Fruit fly (Drosophila melanogaster) whole organism, prepupa: Measurements from ENCODE around the gene CG14277.

Source experiments
- Blimp-1 ChIP-seq: fragments of 200-800 bp; sonication (Bioruptor generic); optimal IDR thresholded peaks from 3 replicates; lab custom pipeline; 2017; ENCODE audit warnings: missing biosample characterization, missing genetic modification characterization, mild to moderate bottlenecking, moderate library complexity, missing genetic modification reagents
- CG10669 ChIP-seq: fragments of 200-800 bp; sonication (Bioruptor generic); optimal IDR thresholded peaks from 3 replicates; lab custom pipeline; 2018; ENCODE audit warnings: missing biosample characterization, mild to moderate bottlenecking, missing genetic modification characterization, moderate library complexity
- CG11294 ChIP-seq: fragments of 200-800 bp; sonication (Bioruptor generic); IDR thresholded peaks from 2 replicates; pipeline ENCODE4 v1.3.6; 2022; ENCODE audit warnings: missing biosample characterization, missing genetic modification characterization
- CG15336 ChIP-seq: fragments of 200-800 bp; sonication (Bioruptor generic); IDR thresholded peaks from 2 replicates; pipeline ENCODE4 v1.3.6; 2022; ENCODE audit warnings: missing biosample characterization, missing genetic modification characterization
- CG1621 ChIP-seq: fragments of 200-800 bp; sonication (Bioruptor generic); optimal IDR thresholded peaks from 3 replicates; lab custom pipeline; 2018; ENCODE audit warnings: missing biosample characterization, mild to moderate bottlenecking, missing genetic modification characterization
- CG16779 ChIP-seq: fragments of 200-800 bp; sonication (Bioruptor generic); optimal IDR thresholded peaks from 3 replicates; lab custom pipeline; 2017; ENCODE audit warnings: missing biosample characterization, mild to moderate bottlenecking, missing genetic modification characterization
- CG3032 ChIP-seq: fragments of 200-800 bp; optimal IDR thresholded peaks from 2 replicates; lab custom pipeline; 2019; ENCODE audit warnings: missing biosample characterization, mild to moderate bottlenecking, missing genetic modification characterization, moderate library complexity
- CG31627 ChIP-seq: fragments of 200-800 bp; sonication (Bioruptor generic); optimal IDR thresholded peaks from 3 replicates; lab custom pipeline; 2016; ENCODE audit warnings: missing biosample characterization, missing genetic modification characterization
- CG32006 ChIP-seq: fragments of 200-800 bp; sonication (Bioruptor generic); optimal IDR thresholded peaks from 3 replicates; lab custom pipeline; 2017; ENCODE audit warnings: missing biosample characterization, mild to moderate bottlenecking, missing genetic modification characterization
- CG34406 ChIP-seq: fragments of 200-800 bp; sonication (Bioruptor generic); optimal IDR thresholded peaks from 3 replicates; lab custom pipeline; 2016; ENCODE audit warnings: missing biosample characterization, missing genetic modification characterization
- CG4318 ChIP-seq: fragments of 200-800 bp; sonication (Bioruptor generic); optimal IDR thresholded peaks from 3 replicates; lab custom pipeline; 2017; ENCODE audit warnings: missing biosample characterization, mild to moderate bottlenecking, missing genetic modification characterization
- CG6163 ChIP-seq: fragments of 200-800 bp; sonication (Bioruptor generic); IDR thresholded peaks from 3 replicates; pipeline ENCODE4 v1.3.6; 2022; ENCODE audit warnings: missing biosample characterization, missing genetic modification characterization
- CG6276 ChIP-seq: fragments of 200-800 bp; sonication (Bioruptor generic); optimal IDR thresholded peaks from 2 replicates; lab custom pipeline; 2017; ENCODE audit warnings: missing biosample characterization, mild to moderate bottlenecking, missing genetic modification characterization
- CG6792 ChIP-seq: fragments of 200-800 bp; sonication (Bioruptor generic); optimal IDR thresholded peaks from 3 replicates; lab custom pipeline; 2016; ENCODE audit warnings: missing biosample characterization, missing genetic modification characterization
- CG6808 ChIP-seq: fragments of 200-800 bp; sonication (Bioruptor generic); optimal IDR thresholded peaks from 3 replicates; lab custom pipeline; 2017; ENCODE audit warnings: missing biosample characterization, missing genetic modification characterization, mild to moderate bottlenecking, moderate library complexity, missing genetic modification reagents
- CG8119 ChIP-seq: fragments of 200-800 bp; sonication (Bioruptor generic); IDR thresholded peaks from 3 replicates; pipeline ENCODE4 v1.3.6; 2022; ENCODE audit warnings: missing biosample characterization, missing genetic modification characterization
- CG8319 ChIP-seq: fragments of 200-800 bp; sonication (Bioruptor generic); optimal IDR thresholded peaks from 3 replicates; lab custom pipeline; 2016; ENCODE audit warnings: missing biosample characterization, missing genetic modification characterization
- CG9139 ChIP-seq: fragments of 200-800 bp; sonication (Bioruptor generic); optimal IDR thresholded peaks from 3 replicates; lab custom pipeline; 2017; ENCODE audit warnings: missing biosample characterization, mild to moderate bottlenecking, missing genetic modification characterization
- Eip75B ChIP-seq: fragments of 200-800 bp; sonication (Bioruptor generic); optimal IDR thresholded peaks from 3 replicates; lab custom pipeline; 2016; ENCODE audit warnings: missing biosample characterization, missing genetic modification characterization
- Eip78C ChIP-seq: fragments of 200-800 bp; sonication (Bioruptor generic); peaks from one replicate; lab custom pipeline; 2016; ENCODE audit warnings: missing biosample characterization, missing genetic modification characterization
- Eip93F ChIP-seq: fragments of 200-800 bp; sonication (Bioruptor generic); optimal IDR thresholded peaks from 2 replicates; lab custom pipeline; 2016; ENCODE audit warnings: missing biosample characterization, mild to moderate bottlenecking, missing genetic modification characterization
- Ets96B ChIP-seq: fragments of 200-800 bp; optimal IDR thresholded peaks from 2 replicates; lab custom pipeline; 2019; ENCODE audit warnings: missing biosample characterization, mild to moderate bottlenecking, missing genetic modification characterization, moderate library complexity
- Gug ChIP-seq: fragments of 200-800 bp; sonication (Bioruptor generic); IDR thresholded peaks from 2 replicates; pipeline ENCODE4 v1.3.6; 2022; ENCODE audit warnings: missing biosample characterization, missing genetic modification characterization
- Hr38 ChIP-seq: sonication (Bioruptor generic); optimal IDR thresholded peaks from 2 replicates; lab custom pipeline; 2016; ENCODE audit warnings: missing biosample characterization, missing genetic modification characterization
- Hr39 ChIP-seq: fragments of 200-800 bp; sonication (Bioruptor generic); optimal IDR thresholded peaks from 2 replicates; lab custom pipeline; 2016; ENCODE audit warnings: missing biosample characterization, missing genetic modification characterization
- Hr4 ChIP-seq: fragments of 200-800 bp; sonication (Bioruptor generic); optimal IDR thresholded peaks from 3 replicates; lab custom pipeline; 2016; ENCODE audit warnings: missing biosample characterization, missing genetic modification characterization
- Lpt ChIP-seq: fragments of 200-800 bp; sonication (Bioruptor generic); optimal IDR thresholded peaks from 3 replicates; lab custom pipeline; 2016; ENCODE audit warnings: missing biosample characterization, missing genetic modification characterization
- Met ChIP-seq: fragments of 200-800 bp; sonication (Bioruptor generic); optimal IDR thresholded peaks from 3 replicates; lab custom pipeline; 2016; ENCODE audit warnings: missing biosample characterization, missing genetic modification characterization
- OdsH ChIP-seq: fragments of 200-800 bp; sonication (Bioruptor generic); optimal IDR thresholded peaks from 3 replicates; lab custom pipeline; 2016; ENCODE audit warnings: missing biosample characterization, missing genetic modification characterization
- Smox ChIP-seq: fragments of 200-800 bp; sonication (Bioruptor generic); optimal IDR thresholded peaks from 3 replicates; lab custom pipeline; 2016; ENCODE audit warnings: missing biosample characterization, missing genetic modification characterization
- Sox102F ChIP-seq: fragments of 200-800 bp; sonication (Bioruptor generic); optimal IDR thresholded peaks from 2 replicates; lab custom pipeline; 2016; ENCODE audit warnings: missing biosample characterization, mild to moderate bottlenecking, missing genetic modification characterization
- Sox15 ChIP-seq: fragments of 200-800 bp; sonication (Bioruptor generic); optimal IDR thresholded peaks from 3 replicates; lab custom pipeline; 2016; ENCODE audit warnings: missing biosample characterization, missing genetic modification characterization
- achi ChIP-seq: fragments of 200-800 bp; sonication (Bioruptor generic); optimal IDR thresholded peaks from 3 replicates; lab custom pipeline; 2016; ENCODE audit warnings: missing biosample characterization, missing genetic modification characterization
- acj6 ChIP-seq: fragments of 200-800 bp; sonication (Bioruptor generic); optimal IDR thresholded peaks from 3 replicates; lab custom pipeline; 2016; ENCODE audit warnings: missing biosample characterization, missing genetic modification characterization
- dac ChIP-seq: fragments of 200-800 bp; sonication (Bioruptor generic); optimal IDR thresholded peaks from 2 replicates; lab custom pipeline; 2017; ENCODE audit warnings: missing biosample characterization, mild to moderate bottlenecking, missing genetic modification characterization
- dsx ChIP-seq: fragments of 200-800 bp; optimal IDR thresholded peaks from 3 replicates; lab custom pipeline; 2019; ENCODE audit warnings: missing biosample characterization, mild to moderate bottlenecking, missing genetic modification characterization, moderate library complexity; ENCODE audit not compliant: poor library complexity, severe bottlenecking
- eg ChIP-seq: fragments of 200-800 bp; sonication (Bioruptor generic); IDR thresholded peaks from 3 replicates; pipeline ENCODE4 v1.3.6; 2022; ENCODE audit warnings: missing biosample characterization, missing genetic modification characterization
- esn ChIP-seq: fragments of 200-800 bp; sonication (Bioruptor generic); optimal IDR thresholded peaks from 2 replicates; lab custom pipeline; 2016; ENCODE audit warnings: missing biosample characterization, mild to moderate bottlenecking, missing genetic modification characterization, moderate library complexity
- fd59A ChIP-seq: fragments of 200-800 bp; sonication (Bioruptor generic); optimal IDR thresholded peaks from 2 replicates; lab custom pipeline; 2017; ENCODE audit warnings: missing biosample characterization, mild to moderate bottlenecking, missing genetic modification characterization, missing genetic modification reagents
- fd85E ChIP-seq: fragments of 200-800 bp; sonication (Bioruptor generic); optimal IDR thresholded peaks from 3 replicates; lab custom pipeline; 2016; ENCODE audit warnings: missing biosample characterization, missing genetic modification characterization
- fkh ChIP-seq: fragments of 200-800 bp; sonication (Bioruptor generic); optimal IDR thresholded peaks from 3 replicates; lab custom pipeline; 2017; ENCODE audit warnings: missing biosample characterization, mild to moderate bottlenecking, missing genetic modification characterization, moderate library complexity
- lz ChIP-seq: fragments of 200-800 bp; sonication (Bioruptor generic); optimal IDR thresholded peaks from 3 replicates; lab custom pipeline; 2016; ENCODE audit warnings: missing biosample characterization, missing genetic modification characterization
- net ChIP-seq: fragments of 200-800 bp; sonication (Bioruptor generic); optimal IDR thresholded peaks from 3 replicates; lab custom pipeline; 2016; ENCODE audit warnings: missing biosample characterization, missing genetic modification characterization
- pdm3 ChIP-seq: fragments of 200-800 bp; sonication (Bioruptor generic); optimal IDR thresholded peaks from 3 replicates; lab custom pipeline; 2016; ENCODE audit warnings: missing biosample characterization, missing genetic modification characterization
- salr ChIP-seq, 2 experiments: fragments of 200-800 bp; sonication (Bioruptor generic); optimal IDR thresholded peaks; 3 replicates each; lab custom pipeline; 2016 to 2018; ENCODE audit warnings: missing biosample characterization in 2 of 2, missing genetic modification characterization in 2 of 2, mild to moderate bottlenecking in 1 of 2
- spab ChIP-seq: fragments of 200-800 bp; sonication (Bioruptor generic); optimal IDR thresholded peaks from 2 replicates; lab custom pipeline; 2017; ENCODE audit warnings: missing biosample characterization, mild to moderate bottlenecking, missing genetic modification characterization, missing genetic modification reagents
- ss ChIP-seq, 2 experiments: fragments of 200-800 bp; sonication (Bioruptor generic); optimal IDR thresholded peaks; 2 replicates in 1 of 2; 3 replicates in 1 of 2; lab custom pipeline; 2017 to 2018; ENCODE audit warnings: mild to moderate bottlenecking in 2 of 2, missing biosample characterization in 2 of 2, missing genetic modification characterization in 2 of 2, moderate library complexity in 1 of 2
- svp ChIP-seq: fragments of 200-800 bp; sonication (Bioruptor generic); peaks from one replicate; lab custom pipeline; 2016; ENCODE audit warnings: missing biosample characterization, missing genetic modification characterization
- topi ChIP-seq: fragments of 200-800 bp; sonication (Bioruptor generic); optimal IDR thresholded peaks from 3 replicates; lab custom pipeline; 2016; ENCODE audit warnings: missing biosample characterization, missing genetic modification characterization

The CG14277 gene

dm6 chr2L:8284913-8285619 lies 42.8 kb downstream of the CG14277 start:
- TF ChIP-seq CG1621 (tag; lab: Kevin White, UChicago) (no peak), fkh (GFP tag; lab: Kevin White, UChicago) (peak; percentile 29), achi (GFP tag; lab: Kevin White, UChicago) (peak; percentile 32), Hr38 (no peak), spab (GFP tag; lab: Kevin White, UChicago) (no peak), Hr4 (GFP tag; lab: Kevin White, UChicago) (peak; percentile 29), dsx (GFP tag; lab: Kevin White, UChicago) (no peak), CG6163 (peak; percentile 52; the same call in 1 of the 3 replicates), Sox102F (GFP tag; lab: Kevin White, UChicago) (peak; percentile 34), Lpt (GFP tag; lab: Kevin White, UChicago) (no peak), CG11294 (no peak), dac (GFP tag; lab: Kevin White, UChicago) (no peak), Sox15 (no peak), fd85E (GFP tag; lab: Kevin White, UChicago) (no peak), CG31627 (GFP tag; lab: Kevin White, UChicago) (no peak), pdm3 (GFP tag; lab: Kevin White, UChicago) (peak; percentile 4), CG6808 (GFP tag; lab: Kevin White, UChicago) (no peak), Eip78C (GFP tag; lab: Kevin White, UChicago) (peak; percentile 77), svp (peak; percentile 82), acj6 (GFP tag; lab: Kevin White, UChicago) (peak; percentile 13), lz (GFP tag; lab: Kevin White, UChicago) (no peak), CG6792 (peak; percentile 6), OdsH (GFP tag; lab: Kevin White, UChicago) (no peak), eg (peak; percentile 23; the same call in 1 of the 3 replicates), CG8319 (GFP tag; lab: Kevin White, UChicago) (no peak), CG9139 (GFP tag; lab: Kevin White, UChicago) (no peak), topi (GFP tag; lab: Kevin White, UChicago) (peak; percentile 17), esn (GFP tag; lab: Kevin White, UChicago) (peak; percentile 5), CG32006 (GFP tag; lab: Kevin White, UChicago) (peak; percentile 48), CG6276 (GFP tag; lab: Kevin White, UChicago) (peak; percentile 31), Eip75B (GFP tag; lab: Kevin White, UChicago) (peak; percentile 45), Ets96B (no peak), Blimp-1 (GFP tag; lab: Kevin White, UChicago) (no peak), CG16779 (tag; lab: Kevin White, UChicago) (no peak), Smox (GFP tag; lab: Kevin White, UChicago) (no peak), Met (peak; percentile 26), fd59A (GFP tag; lab: Kevin White, UChicago) (no peak), Gug (GFP tag; lab: Robert Waterston, UW) (no peak), CG8119 (GFP tag; lab: Robert Waterston, UW) (peak; percentile 32; the same call in 1 of the 3 replicates), CG10669 (no peak), CG4318 (GFP tag; lab: Kevin White, UChicago) (no peak), net (peak; percentile 11), ss (GFP tag; optimal IDR thresholded peaks at IDR 0.05; lab: Kevin White, UChicago) (peak in 1 of 2 experiments; percentile 4), CG15336 (peak; percentile 31), CG34406 (GFP tag; lab: Kevin White, UChicago) (peak; percentile 15), Eip93F (GFP tag; lab: Kevin White, UChicago) (no peak), salr (GFP tag; optimal IDR thresholded peaks at IDR 0.05; lab: Kevin White, UChicago) (no peak), Hr39 (GFP tag; lab: Kevin White, UChicago) (peak; percentile 13), CG3032 (tag; lab: Kevin White, UChicago) (no peak)
- TF ChIP-seq, all 60 proteins: peak for 23
